Worm (Caenorhabditis elegans) whole organism, L4 larva: Measurements from ENCODE around the gene vha-3.

Source experiments
- ama-1 ChIP-seq: fragments of 150-350 bp; optimal IDR thresholded peaks from 2 replicates; lab custom pipeline; 2014; ENCODE audit warnings: inconsistent platforms, mixed read lengths
- ceh-32 ChIP-seq: sonication (generic microtip); optimal IDR thresholded peaks from 2 replicates; lab custom pipeline; 2016; ENCODE audit warnings: mild to moderate bottlenecking, missing genetic modification characterization, missing compliant biosample characterization; ENCODE audit not compliant: poor library complexity
- duxl-1 ChIP-seq: sonication (generic microtip); optimal IDR thresholded peaks from 2 replicates; lab custom pipeline; 2016; ENCODE audit warnings: mild to moderate bottlenecking, missing genetic modification characterization, moderate library complexity, missing compliant biosample characterization; ENCODE audit not compliant: poor library complexity
- jun-1 ChIP-seq: fragments of 150-350 bp; optimal IDR thresholded peaks from 2 replicates; lab custom pipeline; 2014; ENCODE audit warnings: missing biosample characterization, missing genetic modification reagents, missing genetic modification characterization
- pha-4 ChIP-seq, 2 experiments: fragments of 150-350 bp in 1 of 2; fragments of 200-800 bp in 1 of 2; sonication (Bioruptor generic) in 1 of 2; IDR thresholded peaks in 1 of 2; optimal IDR thresholded peaks in 1 of 2; 2 replicates each; pipeline versions ENCODE4 v1.3.6 to Lab custom; 2014 to 2022; ENCODE audit warnings: missing genetic modification characterization in 2 of 2, missing genetic modification reagents in 2 of 2, missing biosample characterization in 1 of 2, missing compliant biosample characterization in 1 of 2
- php-3 ChIP-seq: fragments of 200-800 bp; sonication (Bioruptor generic); IDR thresholded peaks from 2 replicates; pipeline ENCODE4 v1.3.6; 2022; ENCODE audit warnings: missing genetic modification reagents, missing genetic modification characterization, missing compliant biosample characterization
- snpc-4 ChIP-seq: fragments of 150-350 bp; optimal IDR thresholded peaks from 2 replicates; lab custom pipeline; 2014; ENCODE audit warnings: missing biosample characterization, missing genetic modification characterization

DNA sequence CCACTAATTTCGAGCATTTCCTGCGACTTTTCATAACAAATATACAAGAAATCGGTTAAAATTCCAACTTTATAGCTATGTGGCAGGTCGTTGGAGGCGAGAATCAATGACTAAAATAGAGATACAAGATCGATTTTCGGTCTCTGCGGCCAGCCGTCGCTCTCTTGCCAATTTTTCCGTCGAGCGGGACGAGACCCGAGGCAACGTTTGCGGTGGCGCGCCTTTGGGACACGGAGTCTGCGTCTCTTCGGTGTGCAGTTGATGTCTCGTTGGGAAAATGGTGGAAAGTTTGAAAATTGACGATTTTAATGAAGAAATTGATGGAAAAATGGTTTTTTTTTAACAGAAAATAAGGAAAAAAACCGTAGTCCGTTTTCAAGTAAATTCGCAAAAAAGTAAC, 1.1 kb upstream of the vha-3 start:
- TF ChIP-seq ama-1 (lab: Kevin White, UChicago): peak; percentile 35
- TF ChIP-seq jun-1 (tag; lab: Kevin White, UChicago): no peak
- TF ChIP-seq php-3: no peak
- TF ChIP-seq ceh-32: no peak
- no peak for TF ChIP-seq snpc-4 (tag; lab: Kevin White, UChicago)
- TF ChIP-seq duxl-1: no peak
- no peak for TF ChIP-seq pha-4 (GFP tag; IDR thresholded peaks at IDR 0.05; lab: Robert Waterston, UW)
- TF ChIP-seq pha-4 (tag; optimal IDR thresholded peaks at IDR 0.05; lab: Kevin White, UChicago): no peak
